Worm (Caenorhabditis elegans): ENCODE data around the gene zip-3.

- TF ChIP-seq snpc-4 (tag; optimal IDR thresholded peaks at IDR 0.05) (no peak), lin-13 (tag; optimal IDR thresholded peaks at IDR 0.05) (no peak), pha-4 (tag; optimal IDR thresholded peaks at IDR 0.05) (no peak)
Measured at ce11 chrII:13984551-13984950, 27.3 kb upstream of the zip-3 start, which contains the start of gene sre-47.
